Worm (Caenorhabditis elegans) whole organism, L1 larva: ENCODE measurements around the gene K07F5.15.

Source experiments
- C04F5.9 ChIP-seq: sonication (generic microtip); optimal IDR thresholded peaks from 2 replicates; lab custom pipeline; 2016; ENCODE audit warnings: missing genetic modification characterization, missing compliant biosample characterization
- aha-1 ChIP-seq: fragments of 150-350 bp; optimal IDR thresholded peaks from 2 replicates; lab custom pipeline; 2014; ENCODE audit warnings: missing biosample characterization, missing genetic modification characterization
- aly-2 ChIP-seq: fragments of 150-350 bp; optimal IDR thresholded peaks from 2 replicates; lab custom pipeline; 2014; ENCODE audit warnings: missing biosample characterization, missing genetic modification characterization
- blmp-1 ChIP-seq: fragments of 150-350 bp; optimal IDR thresholded peaks from 2 replicates; lab custom pipeline; 2014; ENCODE audit warnings: missing biosample characterization, missing genetic modification characterization
- ceh-82 ChIP-seq, 3 experiments: fragments of 150-350 bp in 1 of 3; sonication (generic microtip) in 2 of 3; optimal IDR thresholded peaks; 2 replicates each; lab custom pipeline; 2014 to 2017; ENCODE audit warnings: missing biosample characterization in 3 of 3, missing genetic modification characterization in 3 of 3
- ceh-88 ChIP-seq: fragments of 200-800 bp; sonication (Bioruptor generic); IDR thresholded peaks from 2 replicates; pipeline ENCODE4 v1.3.6; 2022; ENCODE audit warnings: missing genetic modification characterization, missing compliant biosample characterization
- ces-1 ChIP-seq: fragments of 150-350 bp; optimal IDR thresholded peaks from 2 replicates; lab custom pipeline; 2014; ENCODE audit warnings: missing biosample characterization, missing genetic modification reagents, missing genetic modification characterization
- dpl-1 ChIP-seq, 3 experiments: fragments of 150-350 bp in 2 of 3; sonication (generic microtip) in 1 of 3; optimal IDR thresholded peaks; 2 replicates each; lab custom pipeline; 2014 to 2017; ENCODE audit warnings: missing biosample characterization in 3 of 3, missing genetic modification characterization in 3 of 3, missing genetic modification reagents in 3 of 3
- efl-1 ChIP-seq, 4 experiments: fragments of 150-350 bp; optimal IDR thresholded peaks in 3 of 4; peaks in 1 of 4; 1 replicate in 1 of 4; 2 replicates in 3 of 4; lab custom pipeline; 2014; ENCODE audit warnings: missing biosample characterization in 2 of 4, missing genetic modification characterization in 2 of 4, missing genetic modification reagents in 2 of 4
- egl-13 ChIP-seq: sonication (generic microtip); optimal IDR thresholded peaks from 2 replicates; lab custom pipeline; 2016; ENCODE audit warnings: missing genotype, missing genetic modification reagents, missing genetic modification characterization, missing compliant biosample characterization
- egl-27 ChIP-seq, 2 experiments: fragments of 150-350 bp in 1 of 2; sonication (generic microtip); optimal IDR thresholded peaks; 3 replicates each; lab custom pipeline; 2017 to 2018; ENCODE audit warnings: missing biosample characterization in 2 of 2, missing genetic modification characterization in 2 of 2, missing genetic modification reagents in 2 of 2
- ets-5 ChIP-seq: fragments of 200-800 bp; sonication (Bioruptor generic); IDR thresholded peaks from 2 replicates; pipeline ENCODE4 v1.3.6; 2022; ENCODE audit warnings: missing genetic modification characterization, missing compliant biosample characterization
- fkh-10 ChIP-seq: sonication (generic microtip); optimal IDR thresholded peaks from 2 replicates; lab custom pipeline; 2017; ENCODE audit warnings: missing biosample characterization, missing genetic modification reagents, missing genetic modification characterization
- fkh-4 ChIP-seq: sonication (generic microtip); optimal IDR thresholded peaks from 2 replicates; lab custom pipeline; 2016; ENCODE audit warnings: missing compliant biosample characterization, missing genetic modification characterization, borderline replicate concordance
- fkh-8 ChIP-seq: sonication (generic microtip); optimal IDR thresholded peaks from 2 replicates; lab custom pipeline; 2016; ENCODE audit warnings: mild to moderate bottlenecking, missing genetic modification characterization, missing compliant biosample characterization
- hlh-4 ChIP-seq: sonication (generic microtip); optimal IDR thresholded peaks from 2 replicates; lab custom pipeline; 2016; ENCODE audit warnings: mild to moderate bottlenecking, missing genetic modification characterization, missing compliant biosample characterization
- hpl-2 ChIP-seq: fragments of 150-350 bp; optimal IDR thresholded peaks from 2 replicates; lab custom pipeline; 2014; ENCODE audit warnings: missing biosample characterization, missing genetic modification reagents, missing genetic modification characterization
- jun-1 ChIP-seq: fragments of 150-350 bp; optimal IDR thresholded peaks from 2 replicates; lab custom pipeline; 2014; ENCODE audit warnings: missing biosample characterization, missing genetic modification reagents, missing genetic modification characterization
- lin-13 ChIP-seq: fragments of 150-350 bp; optimal IDR thresholded peaks from 2 replicates; lab custom pipeline; 2014; ENCODE audit warnings: missing biosample characterization, missing genetic modification reagents, missing genetic modification characterization
- lin-15B ChIP-seq: fragments of 150-350 bp; sonication (generic microtip); optimal IDR thresholded peaks from 3 replicates; lab custom pipeline; 2014; ENCODE audit warnings: missing biosample characterization, missing genetic modification characterization
- lin-39 ChIP-seq: fragments of 150-350 bp; optimal IDR thresholded peaks from 2 replicates; lab custom pipeline; 2014; ENCODE audit warnings: missing biosample characterization, missing genetic modification reagents, missing genetic modification characterization
- lsy-2 ChIP-seq, 2 experiments: fragments of 150-350 bp; optimal IDR thresholded peaks; 2 replicates each; lab custom pipeline; 2014; ENCODE audit warnings: missing biosample characterization in 2 of 2, missing genetic modification characterization in 2 of 2
- mab-9 ChIP-seq: fragments of 200-800 bp; sonication (Bioruptor generic); IDR thresholded peaks from 2 replicates; pipeline ENCODE4 v1.3.6; 2022; ENCODE audit warnings: missing genetic modification reagents, missing genetic modification characterization, missing compliant biosample characterization
- mdl-1 ChIP-seq, 2 experiments: fragments of 150-350 bp; optimal IDR thresholded peaks; 2 replicates each; lab custom pipeline; 2014 to 2017; ENCODE audit warnings: missing biosample characterization in 2 of 2, missing genetic modification characterization in 2 of 2, inconsistent platforms in 1 of 2
- nhr-19 ChIP-seq: fragments of 200-800 bp; sonication (Bioruptor generic); conservative IDR thresholded peaks from 2 replicates; pipeline ENCODE4 v1.3.6; 2022; ENCODE audit warnings: missing genetic modification characterization, missing compliant biosample characterization
- nhr-71 ChIP-seq: sonication (generic microtip); optimal IDR thresholded peaks from 2 replicates; lab custom pipeline; 2016; ENCODE audit warnings: mild to moderate bottlenecking, missing genetic modification characterization, moderate library complexity, missing compliant biosample characterization
- nhr-76 ChIP-seq: sonication (generic microtip); optimal IDR thresholded peaks from 2 replicates; lab custom pipeline; 2017; ENCODE audit warnings: missing biosample characterization, missing genetic modification characterization
- nhr-90 ChIP-seq: sonication (generic microtip); optimal IDR thresholded peaks from 2 replicates; lab custom pipeline; 2016; ENCODE audit warnings: mild to moderate bottlenecking, missing genetic modification characterization, missing compliant biosample characterization; ENCODE audit not compliant: poor library complexity
- pax-3 ChIP-seq: fragments of 200-800 bp; sonication (Bioruptor generic); optimal IDR thresholded peaks from 2 replicates; lab custom pipeline; 2018; ENCODE audit warnings: mild to moderate bottlenecking, missing genetic modification characterization, moderate library complexity, missing compliant biosample characterization
- pqm-1 ChIP-seq: sonication (generic microtip); optimal IDR thresholded peaks from 3 replicates; lab custom pipeline; 2017; ENCODE audit warnings: missing biosample characterization, missing genetic modification characterization
- rnt-1 ChIP-seq: sonication (generic microtip); optimal IDR thresholded peaks from 2 replicates; lab custom pipeline; 2016; ENCODE audit warnings: mild to moderate bottlenecking, missing genetic modification characterization, moderate library complexity, missing compliant biosample characterization
- skn-1 ChIP-seq: fragments of 150-350 bp; optimal IDR thresholded peaks from 2 replicates; lab custom pipeline; 2014; ENCODE audit warnings: missing biosample characterization, missing genetic modification characterization
- snpc-4 ChIP-seq: fragments of 150-350 bp; optimal IDR thresholded peaks from 2 replicates; lab custom pipeline; 2014; ENCODE audit warnings: missing biosample characterization, missing genetic modification characterization
- sox-4 ChIP-seq: sonication (generic microtip); optimal IDR thresholded peaks from 2 replicates; lab custom pipeline; 2016; ENCODE audit warnings: missing genetic modification characterization, missing compliant biosample characterization
- swsn-7 ChIP-seq: sonication (generic microtip); optimal IDR thresholded peaks from 2 replicates; lab custom pipeline; 2016; ENCODE audit warnings: missing genetic modification characterization, missing compliant biosample characterization
- tbx-2 ChIP-seq: sonication (generic microtip); optimal IDR thresholded peaks from 2 replicates; lab custom pipeline; 2016; ENCODE audit warnings: missing genetic modification characterization, missing compliant biosample characterization
- unc-130 ChIP-seq: fragments of 150-350 bp; optimal IDR thresholded peaks from 2 replicates; lab custom pipeline; 2017; ENCODE audit warnings: missing biosample characterization, missing genetic modification characterization, inconsistent platforms
- unc-62 ChIP-seq: fragments of 150-350 bp; optimal IDR thresholded peaks from 2 replicates; lab custom pipeline; 2014; ENCODE audit warnings: missing biosample characterization, missing genetic modification reagents, missing genetic modification characterization
- unc-98 ChIP-seq: fragments of 200-800 bp; sonication (Bioruptor generic); IDR thresholded peaks from 2 replicates; pipeline ENCODE4 v1.3.6; 2022; ENCODE audit warnings: missing genetic modification characterization, missing compliant biosample characterization
- xbp-1 ChIP-seq: sonication (generic microtip); optimal IDR thresholded peaks from 2 replicates; lab custom pipeline; 2016; ENCODE audit warnings: missing genetic modification characterization, missing compliant biosample characterization

Gene K07F5.15

ce11 chrIV:9864778-9865177 is at the start of gene K07F5.15, which contains the start of gene K07F5.22:
Gene K07F5.15 (plus strand): TSS chrIV:9865078.
Gene K07F5.22 (plus strand): TSS chrIV:9865078.
- TF ChIP-seq lin-39 (tag; lab: Kevin White, UChicago) (no peak), ces-1 (GFP tag; lab: Kevin White, UChicago) (no peak), nhr-71 (no peak), egl-13 (tag; lab: Kevin White, UChicago) (no peak), hlh-4 (tag; lab: Kevin White, UChicago) (no peak), aly-2 (no peak), ceh-88 (no peak), unc-62 (no peak), aha-1 (tag; lab: Kevin White, UChicago) (no peak), dpl-1 (GFP tag; optimal IDR thresholded peaks at IDR 0.05; lab: Kevin White, UChicago) (no peak)

DNA sequence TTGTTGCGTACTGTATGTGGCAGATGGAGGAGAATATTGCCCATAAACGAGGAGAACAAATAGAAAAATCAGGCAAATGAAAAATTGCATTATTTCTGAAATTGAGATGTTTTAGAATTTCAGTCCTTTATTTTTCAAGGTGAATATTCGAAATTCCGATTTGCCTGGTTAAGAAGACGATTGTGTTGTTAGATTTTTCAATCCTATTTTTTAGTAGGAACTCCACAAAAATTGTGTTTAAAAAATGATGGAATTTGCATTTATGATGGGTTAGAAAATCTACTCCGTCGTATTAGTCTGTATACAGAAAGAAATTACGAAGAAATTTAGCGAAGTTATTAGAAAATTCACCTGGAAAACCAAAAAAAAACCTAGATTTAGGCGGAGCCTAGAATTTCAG is 49.4 kb upstream of the K07F5.15 start, which contains the start of gene egl-20:
TSS of gene egl-20 (minus strand) at position 101 of the 400 bp plus-strand sequence.
- TF ChIP-seq tbx-2 (tag; lab: Kevin White, UChicago) = no peak
- TF ChIP-seq, all 84 proteins: peak for 0

- TF ChIP-seq blmp-1 (tag; lab: Kevin White, UChicago) (peak; percentile 53), lin-13 (no peak)
Observed at ce11 chrIV:9821621-9822020, 43.3 kb upstream of the K07F5.15 start, which contains the start of gene col-123. Gene col-123 (plus strand): TSS chrIV:9821921.

ce11 chrIV:9822585-9822984 is 42.3 kb upstream of the K07F5.15 start:
- TF ChIP-seq skn-1 (tag; lab: Kevin White, UChicago) (no peak), unc-130 (tag; lab: Kevin White, UChicago) (no peak), hpl-2 (GFP tag; lab: Kevin White, UChicago) (no peak), sox-4 (tag; lab: Kevin White, UChicago) (no peak), mab-9 (no peak), lsy-2 (tag; optimal IDR thresholded peaks at IDR 0.05; lab: Kevin White, UChicago) (no peak), rnt-1 (no peak), C04F5.9 (no peak), jun-1 (tag; lab: Kevin White, UChicago) (no peak), ets-5 (GFP tag; lab: Robert Waterston, UW) (no peak), unc-62 (no peak), egl-27 (tag; optimal IDR thresholded peaks at IDR 0.05; lab: Kevin White, UChicago) (no peak), ceh-82 (tag; optimal IDR thresholded peaks at IDR 0.05; lab: Kevin White, UChicago) (no peak), mdl-1 (tag; optimal IDR thresholded peaks at IDR 0.05; lab: Kevin White, UChicago) (no peak), unc-98 (GFP tag; lab: Robert Waterston, UW) (no peak), nhr-90 (tag; lab: Kevin White, UChicago) (no peak), pqm-1 (tag; lab: Kevin White, UChicago) (no peak), dpl-1 (GFP tag; optimal IDR thresholded peaks at IDR 0.05; lab: Kevin White, UChicago) (no peak), tbx-2 (tag; lab: Kevin White, UChicago) (no peak), snpc-4 (tag; lab: Kevin White, UChicago) (no peak)

DNA sequence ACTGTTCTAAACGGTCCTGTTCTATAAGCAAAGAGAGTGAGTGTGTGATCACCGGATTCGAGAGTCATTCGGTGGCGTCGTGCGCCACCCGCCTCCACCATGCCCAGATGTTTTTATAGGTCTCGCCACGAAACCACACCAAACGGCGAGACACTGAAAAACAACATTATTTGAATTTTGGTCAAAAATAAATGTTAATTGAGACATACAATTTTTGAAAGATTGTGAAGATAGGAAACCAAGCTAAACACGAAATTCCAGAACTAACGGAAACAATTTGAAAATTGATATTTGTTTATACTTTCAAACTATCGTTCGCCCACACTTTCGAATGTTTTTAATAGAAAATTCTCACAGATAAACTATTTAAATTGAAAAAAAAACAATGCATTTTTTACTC is 40.4 kb upstream of the K07F5.15 start, which contains the start of gene catp-6:
TSS of gene catp-6 (minus strand) at position 101 of the 400 bp plus-strand sequence.
- TF ChIP-seq nhr-19 (GFP tag; lab: Robert Waterston, UW) = no peak
- TF ChIP-seq efl-1 (optimal IDR thresholded peaks at IDR 0.05; lab: Kevin White, UChicago) = no peak
- TF ChIP-seq efl-1 (GFP tag; optimal IDR thresholded peaks at IDR 0.05 in 1 of 2; lab: Kevin White, UChicago) = peak in 1 of 2 experiments; percentile 89

DNA sequence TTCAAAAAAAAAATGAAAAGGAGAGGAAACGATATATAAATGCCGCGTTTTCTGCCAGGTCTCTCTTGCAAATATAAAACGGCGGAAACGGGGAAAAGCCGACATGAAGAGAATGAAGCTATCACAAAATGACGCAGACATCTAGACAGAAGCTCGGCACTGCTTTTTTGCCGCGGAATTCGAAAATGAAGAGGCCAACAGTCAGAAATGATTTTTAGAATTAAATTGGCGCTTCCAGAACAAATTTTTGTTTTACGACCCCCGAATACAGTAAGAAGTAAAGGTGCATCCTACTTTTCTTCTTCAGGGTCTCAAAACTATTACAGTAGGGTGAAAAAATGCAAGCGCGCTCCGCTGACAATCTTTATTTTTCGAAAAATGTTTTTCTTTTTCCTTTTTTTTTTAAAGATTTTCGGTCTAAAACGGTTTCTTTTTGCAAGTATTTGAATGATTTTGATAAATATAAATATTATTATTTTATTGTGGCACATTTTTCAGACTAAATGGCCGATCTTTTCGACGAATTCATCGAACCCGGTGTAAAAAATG is 39.6 kb upstream of the K07F5.15 start, which contains the start of gene mtr-4:
TSS of gene mtr-4 (plus strand) at position 499 of the 549 bp plus-strand sequence.
- TF ChIP-seq pax-3 (tag; lab: Kevin White, UChicago) (no peak), efl-1 (optimal IDR thresholded peaks at IDR 0.05; lab: Kevin White, UChicago) (peak; percentile 32 to 69), efl-1 (GFP tag; optimal IDR thresholded peaks at IDR 0.05 in 1 of 2; lab: Kevin White, UChicago) (peak; percentile 73 to 95), nhr-76 (no peak), unc-98 (GFP tag; lab: Robert Waterston, UW) (no peak), dpl-1 (GFP tag; optimal IDR thresholded peaks at IDR 0.05; lab: Kevin White, UChicago) (peak; percentile 33 to 73 (median 59)), unc-130 (tag; lab: Kevin White, UChicago) (peak; percentile 6), nhr-71 (peak; percentile 55), fkh-10 (GFP tag; lab: Kevin White, UChicago) (no peak), swsn-7 (tag; lab: Kevin White, UChicago) (peak; percentile 25), xbp-1 (tag; lab: Kevin White, UChicago) (peak; percentile 9), lsy-2 (tag; optimal IDR thresholded peaks at IDR 0.05; lab: Kevin White, UChicago) (peak in 1 of 2 experiments; percentile 53), lin-15B (tag; lab: Kevin White, UChicago) (peak; percentile 21), fkh-8 (tag; lab: Kevin White, UChicago) (peak; percentile 8), snpc-4 (tag; lab: Kevin White, UChicago) (no peak), fkh-4 (no peak), tbx-2 (tag; lab: Kevin White, UChicago) (peak; percentile 2), egl-27 (tag; optimal IDR thresholded peaks at IDR 0.05; lab: Kevin White, UChicago) (no peak), aly-2 (no peak)
